Fruit fly (Drosophila melanogaster) whole organism, embryonic: ENCODE results near the gene Inx6.
"Not testable (repeated sequence)": the region's sequence is repeated elsewhere in the genome, so short reads cannot be mapped to it uniquely, and the experiment has no call there.

ENCODE experiments used
- Blimp-1 ChIP-seq: fragments of 200-800 bp; sonication (Bioruptor generic); optimal IDR thresholded peaks from 3 replicates; lab custom pipeline; 2018; ENCODE audit warnings: missing biosample characterization, missing genetic modification characterization, mild to moderate bottlenecking, moderate library complexity, missing genetic modification reagents
- CG10209 ChIP-seq: fragments of 200-800 bp; sonication (Bioruptor generic); optimal IDR thresholded peaks from 3 replicates; lab custom pipeline; 2017; ENCODE audit warnings: missing biosample characterization, mild to moderate bottlenecking, missing genetic modification characterization, missing genetic modification reagents
- CG10543 ChIP-seq: fragments of 200-800 bp; sonication (Bioruptor generic); optimal IDR thresholded peaks from 3 replicates; lab custom pipeline; 2017; ENCODE audit warnings: missing biosample characterization, mild to moderate bottlenecking, missing genetic modification characterization, moderate library complexity
- CG10654 ChIP-seq: fragments of 200-800 bp; sonication (Bioruptor generic); optimal IDR thresholded peaks from 2 replicates; lab custom pipeline; 2016; ENCODE audit warnings: missing biosample characterization, missing genetic modification characterization
- CG11093 ChIP-seq: fragments of 200-800 bp; sonication (Bioruptor generic); IDR thresholded peaks from 3 replicates; pipeline ENCODE4 v1.3.6; 2022; ENCODE audit warnings: missing biosample characterization, missing genetic modification characterization
- CG11247 ChIP-seq: fragments of 200-800 bp; sonication (Bioruptor generic); IDR thresholded peaks from 2 replicates; pipeline ENCODE4 v1.3.6; 2022; ENCODE audit warnings: missing biosample characterization, missing genetic modification characterization
- CG12659 ChIP-seq: fragments of 200-800 bp; sonication (Bioruptor generic); optimal IDR thresholded peaks from 3 replicates; lab custom pipeline; 2017; ENCODE audit warnings: mild to moderate bottlenecking, missing biosample characterization, missing genetic modification reagents, missing genetic modification characterization
- CG14860 ChIP-seq: fragments of 200-800 bp; sonication (Bioruptor generic); IDR thresholded peaks from 3 replicates; pipeline ENCODE4 v1.3.6; 2022; ENCODE audit warnings: missing biosample characterization, missing genetic modification characterization; ENCODE audit not compliant: partially characterized antibody
- CG15601 ChIP-seq: fragments of 200-800 bp; sonication (Bioruptor generic); optimal IDR thresholded peaks from 3 replicates; lab custom pipeline; 2019; ENCODE audit warnings: missing biosample characterization, mild to moderate bottlenecking, missing genetic modification characterization, moderate library complexity
- CG16779 ChIP-seq: fragments of 200-800 bp; sonication (Bioruptor generic); IDR thresholded peaks from 2 replicates; pipeline ENCODE4 v1.3.6; 2022; ENCODE audit warnings: missing biosample characterization, missing genetic modification characterization
- CG2129 ChIP-seq: fragments of 200-800 bp; sonication (Bioruptor generic); IDR thresholded peaks from 2 replicates; pipeline ENCODE4 v1.3.6; 2022; ENCODE audit warnings: missing biosample characterization, missing genetic modification characterization; ENCODE audit not compliant: partially characterized antibody
- CG2199 ChIP-seq: fragments of 200-800 bp; sonication (Bioruptor generic); IDR thresholded peaks from 3 replicates; pipeline ENCODE4 v1.3.6; 2022; ENCODE audit warnings: missing biosample characterization, missing genetic modification characterization
- CG31441 ChIP-seq: fragments of 200-800 bp; sonication (Bioruptor generic); IDR thresholded peaks from 2 replicates; pipeline ENCODE4 v1.3.6; 2022; ENCODE audit warnings: missing biosample characterization, missing genetic modification characterization
- CG3847 ChIP-seq: fragments of 200-800 bp; sonication (Bioruptor generic); IDR thresholded peaks from 2 replicates; pipeline ENCODE4 v1.3.6; 2022; ENCODE audit warnings: missing biosample characterization, missing genetic modification characterization
- CG4617 ChIP-seq: fragments of 200-800 bp; sonication (Bioruptor generic); optimal IDR thresholded peaks from 3 replicates; lab custom pipeline; 2016; ENCODE audit warnings: missing biosample characterization, missing genetic modification characterization, borderline replicate concordance
- CG5180 ChIP-seq: fragments of 200-800 bp; sonication (Bioruptor generic); optimal IDR thresholded peaks from 3 replicates; lab custom pipeline; 2017; ENCODE audit warnings: missing biosample characterization, missing genetic modification characterization, mild to moderate bottlenecking, moderate library complexity, missing genetic modification reagents
- CG5953 ChIP-seq: fragments of 200-800 bp; sonication (Bioruptor generic); IDR thresholded peaks from 2 replicates; pipeline ENCODE4 v1.3.6; 2022; ENCODE audit warnings: missing biosample characterization, missing genetic modification characterization
- CG6272 ChIP-seq: fragments of 200-800 bp; sonication (Bioruptor generic); IDR thresholded peaks from 2 replicates; pipeline ENCODE4 v1.3.6; 2022; ENCODE audit warnings: missing biosample characterization, missing genetic modification characterization
- CG8388 ChIP-seq: fragments of 200-800 bp; sonication (Bioruptor generic); optimal IDR thresholded peaks from 2 replicates; lab custom pipeline; 2019; ENCODE audit warnings: missing biosample characterization, mild to moderate bottlenecking, missing genetic modification characterization, moderate library complexity
- CG9876 ChIP-seq: fragments of 200-800 bp; sonication (Bioruptor generic); optimal IDR thresholded peaks from 2 replicates; lab custom pipeline; 2016; ENCODE audit warnings: missing biosample characterization, missing genetic modification characterization
- Dek ChIP-seq: fragments of 200-800 bp; sonication (Bioruptor generic); optimal IDR thresholded peaks from 3 replicates; lab custom pipeline; 2019; ENCODE audit warnings: missing biosample characterization, mild to moderate bottlenecking, missing genetic modification characterization, moderate library complexity
- E2f2 ChIP-seq: fragments of 200-800 bp; sonication (Bioruptor generic); IDR thresholded peaks from 2 replicates; pipeline ENCODE4 v1.3.6; 2022; ENCODE audit warnings: missing biosample characterization, missing genetic modification characterization
- Elba2 ChIP-seq: fragments of 200-800 bp; sonication (Bioruptor generic); optimal IDR thresholded peaks from 3 replicates; lab custom pipeline; 2016; ENCODE audit warnings: missing biosample characterization, missing genetic modification characterization
- GATAe ChIP-seq: fragments of 200-800 bp; sonication (Bioruptor generic); conservative IDR thresholded peaks from 2 replicates; pipeline ENCODE4 v1.3.6; 2022; ENCODE audit warnings: missing biosample characterization, missing genetic modification characterization
- HLH3B ChIP-seq: fragments of 200-800 bp; sonication (Bioruptor generic); IDR thresholded peaks from 2 replicates; pipeline ENCODE4 v1.3.6; 2022; ENCODE audit warnings: missing biosample characterization, missing genetic modification characterization
- Hmr ChIP-seq: fragments of 200-800 bp; sonication (Bioruptor generic); optimal IDR thresholded peaks from 3 replicates; lab custom pipeline; 2017; ENCODE audit warnings: mild to moderate bottlenecking, missing biosample characterization, missing genetic modification reagents, missing genetic modification characterization
- Hsf ChIP-seq: fragments of 200-800 bp; sonication (Bioruptor generic); optimal IDR thresholded peaks from 3 replicates; lab custom pipeline; 2016; ENCODE audit warnings: missing biosample characterization, missing genetic modification characterization
- Lim3 ChIP-seq: fragments of 200-800 bp; sonication (Bioruptor generic); IDR thresholded peaks from 2 replicates; pipeline ENCODE4 v1.3.6; 2022; ENCODE audit warnings: missing biosample characterization, missing genetic modification characterization
- NFAT ChIP-seq: fragments of 200-800 bp; sonication (Bioruptor generic); IDR thresholded peaks from 2 replicates; pipeline ENCODE4 v1.3.6; 2022; ENCODE audit warnings: missing biosample characterization, missing genetic modification characterization
- Rx ChIP-seq: fragments of 200-800 bp; sonication (Bioruptor generic); IDR thresholded peaks from 2 replicates; pipeline ENCODE4 v1.3.6; 2022; ENCODE audit warnings: missing biosample characterization, missing genetic modification characterization
- Usf ChIP-seq: fragments of 200-800 bp; sonication (Bioruptor generic); optimal IDR thresholded peaks from 2 replicates; lab custom pipeline; 2017; ENCODE audit warnings: missing genotype, missing biosample characterization, missing genetic modification characterization
- bowl ChIP-seq: fragments of 200-800 bp; sonication (Bioruptor generic); IDR thresholded peaks from 2 replicates; pipeline ENCODE4 v1.3.6; 2022; ENCODE audit warnings: missing biosample characterization, missing genetic modification characterization
- btn ChIP-seq: fragments of 200-800 bp; sonication (Bioruptor generic); optimal IDR thresholded peaks from 2 replicates; lab custom pipeline; 2016; ENCODE audit warnings: missing biosample characterization, missing genetic modification characterization
- dati ChIP-seq: fragments of 200-800 bp; sonication (Bioruptor generic); IDR thresholded peaks from 2 replicates; pipeline ENCODE4 v1.3.6; 2022; ENCODE audit warnings: missing biosample characterization, missing genetic modification characterization
- gsb ChIP-seq: fragments of 200-800 bp; sonication (Bioruptor generic); IDR thresholded peaks from 2 replicates; pipeline ENCODE4 v1.3.6; 2022; ENCODE audit warnings: missing biosample characterization, missing genetic modification characterization
- kah ChIP-seq: fragments of 200-800 bp; sonication (Bioruptor generic); optimal IDR thresholded peaks from 2 replicates; lab custom pipeline; 2018; ENCODE audit warnings: missing biosample characterization, mild to moderate bottlenecking, missing genetic modification characterization
- klu ChIP-seq: fragments of 200-800 bp; sonication (Bioruptor generic); IDR thresholded peaks from 2 replicates; pipeline ENCODE4 v1.3.6; 2022; ENCODE audit warnings: missing biosample characterization, missing genetic modification characterization
- lab ChIP-seq: fragments of 200-800 bp; sonication (Bioruptor generic); optimal IDR thresholded peaks from 3 replicates; lab custom pipeline; 2017; ENCODE audit warnings: missing biosample characterization, missing genetic modification characterization, mild to moderate bottlenecking, moderate library complexity, missing genetic modification reagents
- mam ChIP-seq: fragments of 200-800 bp; sonication (Bioruptor generic); optimal IDR thresholded peaks from 3 replicates; lab custom pipeline; 2016; ENCODE audit warnings: missing biosample characterization, missing genetic modification characterization
- oc ChIP-seq: fragments of 200-800 bp; sonication (Bioruptor generic); optimal IDR thresholded peaks from 2 replicates; lab custom pipeline; 2018; ENCODE audit warnings: missing biosample characterization, mild to moderate bottlenecking, missing genetic modification characterization, moderate library complexity
- org-1 ChIP-seq: fragments of 200-800 bp; sonication (Bioruptor generic); optimal IDR thresholded peaks from 2 replicates; lab custom pipeline; 2017; ENCODE audit warnings: missing biosample characterization, missing genetic modification characterization
- pan ChIP-seq, 4 experiments: fragments of >200 bp in 3 of 4; fragments of 200-800 bp in 1 of 4; sonication (Bioruptor generic) in 1 of 4; optimal IDR thresholded peaks in 3 of 4; IDR thresholded peaks in 1 of 4; 2 replicates each; pipeline versions ENCODE4 v1.3.6 to Lab custom; 2017 to 2022; ENCODE audit warnings: missing biosample characterization in 2 of 4, missing genetic modification characterization in 2 of 4, mixed read lengths in 1 of 4
- pzg ChIP-seq: fragments of 200-800 bp; sonication (Bioruptor generic); optimal IDR thresholded peaks from 3 replicates; lab custom pipeline; 2018; ENCODE audit warnings: missing biosample characterization, mild to moderate bottlenecking, missing genetic modification characterization, moderate library complexity
- sisA ChIP-seq: fragments of 200-800 bp; sonication (Bioruptor generic); IDR thresholded peaks from 2 replicates; pipeline ENCODE4 v1.3.6; 2022; ENCODE audit warnings: missing biosample characterization, missing genetic modification characterization
- sna ChIP-seq: fragments of 200-800 bp; sonication (Bioruptor generic); IDR thresholded peaks from 2 replicates; pipeline ENCODE4 v1.3.6; 2022; ENCODE audit warnings: missing biosample characterization, missing genetic modification characterization; ENCODE audit not compliant: partially characterized antibody

The Inx6 gene

dm6 chrX:20269669-20270068 is at the start of gene Inx6:
Gene Inx6, minus strand, starts transcription at chrX:20269769.
- no peak for TF ChIP-seq CG10654 (GFP tag; lab: Kevin White, UChicago)
- no peak for TF ChIP-seq CG5180 (GFP tag; lab: Kevin White, UChicago)
- no peak for TF ChIP-seq Hsf (GFP tag; lab: Kevin White, UChicago)
- no peak for TF ChIP-seq Lim3
- TF ChIP-seq CG6272, result no peak

dm6 chrX:20258939-20259338 is 10.6 kb downstream of the Inx6 start, which contains the start of gene CG42577:
Gene CG42577, plus strand, starts transcription at chrX:20259239.
- not testable (repeated sequence) for TF ChIP-seq CG16779, CG14860, gsb (GFP tag; lab: Robert Waterston, UW)

- TF ChIP-seq CG12659 (GFP tag; lab: Kevin White, UChicago), result peak; percentile 41
- TF ChIP-seq CG5180 (GFP tag; lab: Kevin White, UChicago), result no peak
- TF ChIP-seq Rx (GFP tag; lab: Robert Waterston, UW), result no peak
- TF ChIP-seq Hmr (GFP tag; lab: Kevin White, UChicago), result peak; percentile 41
- no peak for TF ChIP-seq bowl
- no peak for TF ChIP-seq CG5953 (GFP tag; lab: Robert Waterston, UW)
- 0 out of 2 replicates have a peak, but pooled peaks have one; percentile 11 for TF ChIP-seq GATAe
- TF ChIP-seq CG10209, result peak; percentile 15
- no peak for TF ChIP-seq CG15601 (tag; lab: Kevin White, UChicago)
- no peak for TF ChIP-seq Usf (GFP tag; lab: Kevin White, UChicago)
- TF ChIP-seq CG3847 (GFP tag; lab: Robert Waterston, UW), result no peak
- peak; percentile 46 for TF ChIP-seq mam (GFP tag; lab: Kevin White, UChicago)
- 0 out of 2 replicates have a peak, but pooled peaks have one; percentile 16 for TF ChIP-seq CG31441 (GFP tag; lab: Robert Waterston, UW)
- TF ChIP-seq E2f2 (GFP tag; lab: Robert Waterston, UW), result peak; percentile 87
- no peak for TF ChIP-seq HLH3B
- no peak for TF ChIP-seq sisA (GFP tag; lab: Robert Waterston, UW)
- TF ChIP-seq org-1, result no peak
- no peak for TF ChIP-seq CG2129
- no peak for TF ChIP-seq Dek
- no peak for TF ChIP-seq pan (optimal IDR thresholded peaks at IDR 0.05; lab: Kevin White, UChicago)
- peak in 1 of 2 experiments; percentile 22 for TF ChIP-seq pan (GFP tag; optimal IDR thresholded peaks at IDR 0.05 in 1 of 2, IDR thresholded peaks at IDR 0.05 in 1 of 2)
- no peak for TF ChIP-seq Elba2 (GFP tag; lab: Kevin White, UChicago)
- peak; percentile 8 for TF ChIP-seq lab (GFP tag; lab: Kevin White, UChicago)
- no peak for TF ChIP-seq oc
- peak; percentile 70 for TF ChIP-seq pzg (GFP tag; lab: Kevin White, UChicago)
- peak; percentile 39 for TF ChIP-seq CG4617 (GFP tag; lab: Kevin White, UChicago)
- TF ChIP-seq NFAT (GFP tag; lab: Robert Waterston, UW), result peak; percentile 34; the same call in 1 of the 2 replicates
- TF ChIP-seq CG10543 (GFP tag; lab: Kevin White, UChicago), result peak; percentile 64
- no peak for TF ChIP-seq CG8388 (GFP tag; lab: Kevin White, UChicago)
- TF ChIP-seq CG11093 (GFP tag; lab: Robert Waterston, UW), result no peak
- TF ChIP-seq CG9876 (GFP tag; lab: Kevin White, UChicago), result peak; percentile 34
- TF ChIP-seq dati (GFP tag; lab: Robert Waterston, UW), result no peak
- TF ChIP-seq Blimp-1 (GFP tag; lab: Kevin White, UChicago), result peak; percentile 8
- no peak for TF ChIP-seq klu (GFP tag; lab: Robert Waterston, UW)
- no peak for TF ChIP-seq sna (GFP tag; lab: Robert Waterston, UW)
- TF ChIP-seq CG11247 (GFP tag; lab: Robert Waterston, UW), result no peak
- TF ChIP-seq btn, result no peak
- no peak for TF ChIP-seq kah
- no peak for TF ChIP-seq CG2199 (GFP tag; lab: Robert Waterston, UW)
Observed at dm6 chrX:20256849-20257590, 12.5 kb downstream of the Inx6 start, which contains the start of gene CG17065. Gene CG17065, minus strand, starts transcription at chrX:20257199.
